Worm (Caenorhabditis elegans) whole organism, young adult: ENCODE results near the gene vha-14.
A peak's percentile ranks its signal among the peaks of the same experiment; 100 is the strongest.

ENCODE experiments used
- B0261.1 ChIP-seq: sonication (generic microtip); optimal IDR thresholded peaks from 2 replicates; lab custom pipeline; 2016; ENCODE audit warnings: mild to moderate bottlenecking, missing genetic modification characterization, moderate library complexity, missing compliant biosample characterization
- F22D6.2 ChIP-seq: sonication (generic microtip); optimal IDR thresholded peaks from 2 replicates; lab custom pipeline; 2016; ENCODE audit warnings: mild to moderate bottlenecking, missing genetic modification characterization, missing compliant biosample characterization
- F57A8.1 ChIP-seq: fragments of 200-800 bp; sonication (Bioruptor generic); optimal IDR thresholded peaks from 2 replicates; lab custom pipeline; 2018; ENCODE audit warnings: mild to moderate bottlenecking, missing genetic modification characterization, moderate library complexity, missing compliant biosample characterization
- F57C9.4 ChIP-seq: sonication (generic microtip); optimal IDR thresholded peaks from 2 replicates; lab custom pipeline; 2017; ENCODE audit warnings: mild to moderate bottlenecking, missing genetic modification characterization, missing compliant biosample characterization
- K12H6.12 ChIP-seq: fragments of 200-800 bp; sonication (Bioruptor generic); optimal IDR thresholded peaks from 2 replicates; lab custom pipeline; 2018; ENCODE audit warnings: mild to moderate bottlenecking, missing genetic modification characterization, missing compliant biosample characterization
- T07F8.4 ChIP-seq: sonication (generic microtip); optimal IDR thresholded peaks from 2 replicates; lab custom pipeline; 2016; ENCODE audit warnings: mild to moderate bottlenecking, missing genetic modification characterization, moderate library complexity, missing compliant biosample characterization
- Y79H2A.3 ChIP-seq: fragments of 200-800 bp; sonication (Bioruptor generic); conservative IDR thresholded peaks from 2 replicates; pipeline ENCODE4 v1.3.6; 2022; ENCODE audit warnings: missing genetic modification reagents, missing genetic modification characterization, missing compliant biosample characterization
- ZK185.1 ChIP-seq: sonication (generic microtip); optimal IDR thresholded peaks from 2 replicates; lab custom pipeline; 2016; ENCODE audit warnings: mild to moderate bottlenecking, missing genetic modification characterization, missing compliant biosample characterization; ENCODE audit not compliant: poor library complexity, severe bottlenecking
- ama-1 ChIP-seq, 3 experiments: fragments of 150-350 bp in 1 of 3; sonication (generic microtip) in 2 of 3; optimal IDR thresholded peaks; 2 replicates each; lab custom pipeline; 2014 to 2018; ENCODE audit warnings: missing biosample characterization in 2 of 3, missing genetic modification characterization in 2 of 3, missing genetic modification reagents in 2 of 3
- attf-5 ChIP-seq: fragments of 200-800 bp; sonication (Bioruptor generic); optimal IDR thresholded peaks from 2 replicates; lab custom pipeline; 2018; ENCODE audit warnings: mild to moderate bottlenecking, missing genetic modification characterization, missing compliant biosample characterization
- attf-6 ChIP-seq: fragments of 200-800 bp; sonication (Bioruptor generic); IDR thresholded peaks from 2 replicates; pipeline ENCODE4 v1.3.6; 2022; ENCODE audit warnings: missing genetic modification reagents, missing genetic modification characterization, missing compliant biosample characterization
- bed-1 ChIP-seq: fragments of 200-800 bp; sonication (Bioruptor generic); IDR thresholded peaks from 2 replicates; pipeline ENCODE4 v1.3.6; 2022; ENCODE audit warnings: missing genetic modification reagents, missing genetic modification characterization, missing compliant biosample characterization
- bed-2 ChIP-seq: fragments of 200-800 bp; sonication (Bioruptor generic); IDR thresholded peaks from 2 replicates; pipeline ENCODE4 v1.3.6; 2022; ENCODE audit warnings: missing genetic modification reagents, missing genetic modification characterization, missing compliant biosample characterization
- ccch-3 ChIP-seq: fragments of 200-800 bp; sonication (Bioruptor generic); optimal IDR thresholded peaks from 2 replicates; lab custom pipeline; 2018; ENCODE audit warnings: mild to moderate bottlenecking, missing genetic modification characterization, missing compliant biosample characterization
- cebp-1 ChIP-seq, 2 experiments: fragments of 200-800 bp in 1 of 2; sonication (Bioruptor generic) in 1 of 2; sonication (generic microtip) in 1 of 2; IDR thresholded peaks in 1 of 2; optimal IDR thresholded peaks in 1 of 2; 2 replicates each; pipeline versions ENCODE4 v1.3.6 to Lab custom; 2017 to 2022; ENCODE audit warnings: missing compliant biosample characterization in 2 of 2, missing genetic modification characterization in 2 of 2, mild to moderate bottlenecking in 1 of 2, missing genetic modification reagents in 1 of 2, moderate library complexity in 1 of 2
- ceh-27 ChIP-seq: fragments of 200-800 bp; sonication (Bioruptor generic); optimal IDR thresholded peaks from 2 replicates; lab custom pipeline; 2018; ENCODE audit warnings: mild to moderate bottlenecking, missing genetic modification characterization, moderate library complexity, missing compliant biosample characterization
- chd-7 ChIP-seq: sonication (generic microtip); optimal IDR thresholded peaks from 2 replicates; lab custom pipeline; 2016; ENCODE audit warnings: mild to moderate bottlenecking, missing genetic modification characterization, moderate library complexity, missing compliant biosample characterization
- efl-1 ChIP-seq: fragments of 150-350 bp; optimal IDR thresholded peaks from 2 replicates; lab custom pipeline; 2014; ENCODE audit warnings: missing biosample characterization, missing genetic modification reagents, missing genetic modification characterization
- egl-44 ChIP-seq: fragments of 200-800 bp; sonication (Bioruptor generic); IDR thresholded peaks from 2 replicates; pipeline ENCODE4 v1.3.6; 2022; ENCODE audit warnings: missing genetic modification reagents, missing genetic modification characterization, missing compliant biosample characterization
- ekl-4 ChIP-seq: fragments of 200-800 bp; sonication (Bioruptor generic); IDR thresholded peaks from 2 replicates; pipeline ENCODE4 v1.3.6; 2022; ENCODE audit warnings: missing genetic modification reagents, missing genetic modification characterization, missing compliant biosample characterization
- ets-4 ChIP-seq: fragments of 200-800 bp; sonication (Bioruptor generic); optimal IDR thresholded peaks from 2 replicates; lab custom pipeline; 2018; ENCODE audit warnings: mild to moderate bottlenecking, missing genetic modification characterization, missing compliant biosample characterization
- him-1 ChIP-seq: sonication (generic microtip); optimal IDR thresholded peaks from 2 replicates; lab custom pipeline; 2016; ENCODE audit warnings: missing genotype, missing genetic modification reagents, missing genetic modification characterization, missing compliant biosample characterization
- hlh-26 ChIP-seq: fragments of 200-800 bp; sonication (Bioruptor generic); conservative IDR thresholded peaks from 2 replicates; pipeline ENCODE4 v1.3.6; 2022; ENCODE audit warnings: missing genetic modification reagents, missing genetic modification characterization, missing compliant biosample characterization
- lag-1 ChIP-seq: fragments of 200-800 bp; sonication (Bioruptor generic); IDR thresholded peaks from 2 replicates; pipeline ENCODE4 v1.3.6; 2022; ENCODE audit warnings: missing genetic modification reagents, missing genetic modification characterization, missing compliant biosample characterization
- let-526 ChIP-seq: fragments of 200-800 bp; sonication (Bioruptor generic); IDR thresholded peaks from 2 replicates; pipeline ENCODE4 v1.3.6; 2022; ENCODE audit warnings: missing genetic modification reagents, missing genetic modification characterization, missing compliant biosample characterization
- lin-26 ChIP-seq: fragments of 200-800 bp; sonication (Bioruptor generic); IDR thresholded peaks from 2 replicates; pipeline ENCODE4 v1.3.6; 2022; ENCODE audit warnings: missing genetic modification reagents, missing genetic modification characterization, missing compliant biosample characterization
- lin-35 ChIP-seq, 3 experiments: fragments of 150-350 bp in 2 of 3; sonication (generic microtip) in 1 of 3; optimal IDR thresholded peaks; 2 replicates each; lab custom pipeline; 2014 to 2018; ENCODE audit warnings: missing biosample characterization in 3 of 3, missing genetic modification characterization in 3 of 3, missing genetic modification reagents in 3 of 3
- lin-40 ChIP-seq: sonication (generic microtip); optimal IDR thresholded peaks from 2 replicates; lab custom pipeline; 2016; ENCODE audit warnings: missing genetic modification characterization, mild to moderate bottlenecking, missing compliant biosample characterization, missing genotype, missing genetic modification reagents
- lir-1 ChIP-seq: fragments of 200-800 bp; sonication (Bioruptor generic); conservative IDR thresholded peaks from 2 replicates; pipeline ENCODE4 v1.3.6; 2022; ENCODE audit warnings: missing genetic modification reagents, missing genetic modification characterization, missing compliant biosample characterization
- lsl-1 ChIP-seq: fragments of 200-800 bp; sonication (Bioruptor generic); optimal IDR thresholded peaks from 2 replicates; lab custom pipeline; 2018; ENCODE audit warnings: mild to moderate bottlenecking, missing genetic modification characterization, moderate library complexity, missing compliant biosample characterization
- lsy-27 ChIP-seq: sonication (generic microtip); optimal IDR thresholded peaks from 2 replicates; lab custom pipeline; 2017; ENCODE audit warnings: missing genetic modification characterization, mild to moderate bottlenecking, missing compliant biosample characterization, antibody characterized with exemption, missing genotype, borderline replicate concordance; ENCODE audit not compliant: insufficient read depth
- madf-10 ChIP-seq: sonication (generic microtip); optimal IDR thresholded peaks from 2 replicates; lab custom pipeline; 2016; ENCODE audit warnings: mild to moderate bottlenecking, missing genetic modification characterization, missing compliant biosample characterization
- mcd-1 ChIP-seq: fragments of 200-800 bp; sonication (Bioruptor generic); IDR thresholded peaks from 2 replicates; pipeline ENCODE4 v1.3.6; 2022; ENCODE audit warnings: missing genetic modification reagents, missing genetic modification characterization, missing compliant biosample characterization
- mes-4 ChIP-seq: sonication (generic microtip); optimal IDR thresholded peaks from 2 replicates; lab custom pipeline; 2016; ENCODE audit warnings: missing genotype, missing genetic modification characterization, missing compliant biosample characterization
- nhr-120 ChIP-seq: fragments of 200-800 bp; sonication (Bioruptor generic); IDR thresholded peaks from 2 replicates; pipeline ENCODE4 v1.3.6; 2022; ENCODE audit warnings: missing genetic modification characterization, missing compliant biosample characterization
- pbrm-1 ChIP-seq: fragments of 200-800 bp; sonication (Bioruptor generic); IDR thresholded peaks from 2 replicates; pipeline ENCODE4 v1.3.6; 2022; ENCODE audit warnings: missing genetic modification reagents, missing genetic modification characterization, missing compliant biosample characterization
- pha-4 ChIP-seq: fragments of 150-350 bp; sonication (generic microtip); optimal IDR thresholded peaks from 2 replicates; lab custom pipeline; 2014; ENCODE audit warnings: missing biosample characterization, missing genetic modification reagents, missing genetic modification characterization
- rcor-1 ChIP-seq: fragments of 200-800 bp; sonication (Bioruptor generic); IDR thresholded peaks from 2 replicates; pipeline ENCODE4 v1.3.6; 2022; ENCODE audit warnings: missing genetic modification reagents, missing genetic modification characterization, missing compliant biosample characterization
- snpc-1.1 ChIP-seq: sonication (generic microtip); optimal IDR thresholded peaks from 2 replicates; lab custom pipeline; 2017; ENCODE audit warnings: missing genetic modification characterization, mild to moderate bottlenecking, missing compliant biosample characterization, antibody characterized with exemption, moderate library complexity, missing genotype, missing genetic modification reagents; ENCODE audit not compliant: insufficient read depth
- snpc-3.4 ChIP-seq: sonication (generic microtip); optimal IDR thresholded peaks from 2 replicates; lab custom pipeline; 2017; ENCODE audit warnings: missing genetic modification characterization, mild to moderate bottlenecking, missing compliant biosample characterization, antibody characterized with exemption, moderate library complexity, missing genotype, missing genetic modification reagents
- somi-1 ChIP-seq: fragments of 200-800 bp; sonication (Bioruptor generic); optimal IDR thresholded peaks from 2 replicates; lab custom pipeline; 2018; ENCODE audit warnings: mild to moderate bottlenecking, missing genetic modification characterization, missing compliant biosample characterization
- unc-62 ChIP-seq: fragments of 150-350 bp; optimal IDR thresholded peaks from 2 replicates; lab custom pipeline; 2014; ENCODE audit warnings: missing biosample characterization, missing genetic modification reagents, missing genetic modification characterization
- zfh-2 ChIP-seq: fragments of 200-800 bp; sonication (Bioruptor generic); conservative IDR thresholded peaks from 2 replicates; pipeline ENCODE4 v1.3.6; 2022; ENCODE audit warnings: missing genetic modification reagents, missing genetic modification characterization, missing compliant biosample characterization
- ztf-25 ChIP-seq: fragments of 200-800 bp; sonication (Bioruptor generic); IDR thresholded peaks from 2 replicates; pipeline ENCODE4 v1.3.6; 2022; ENCODE audit warnings: missing genetic modification reagents, missing genetic modification characterization, missing compliant biosample characterization
- ztf-3 ChIP-seq: fragments of 200-800 bp; sonication (Bioruptor generic); optimal IDR thresholded peaks from 2 replicates; lab custom pipeline; 2018; ENCODE audit warnings: mild to moderate bottlenecking, missing genetic modification characterization, missing compliant biosample characterization
- ztf-6 ChIP-seq: fragments of 200-800 bp; sonication (Bioruptor generic); IDR thresholded peaks from 2 replicates; pipeline ENCODE4 v1.3.6; 2022; ENCODE audit warnings: missing genetic modification reagents, missing genetic modification characterization, missing compliant biosample characterization

Gene vha-14

DNA sequence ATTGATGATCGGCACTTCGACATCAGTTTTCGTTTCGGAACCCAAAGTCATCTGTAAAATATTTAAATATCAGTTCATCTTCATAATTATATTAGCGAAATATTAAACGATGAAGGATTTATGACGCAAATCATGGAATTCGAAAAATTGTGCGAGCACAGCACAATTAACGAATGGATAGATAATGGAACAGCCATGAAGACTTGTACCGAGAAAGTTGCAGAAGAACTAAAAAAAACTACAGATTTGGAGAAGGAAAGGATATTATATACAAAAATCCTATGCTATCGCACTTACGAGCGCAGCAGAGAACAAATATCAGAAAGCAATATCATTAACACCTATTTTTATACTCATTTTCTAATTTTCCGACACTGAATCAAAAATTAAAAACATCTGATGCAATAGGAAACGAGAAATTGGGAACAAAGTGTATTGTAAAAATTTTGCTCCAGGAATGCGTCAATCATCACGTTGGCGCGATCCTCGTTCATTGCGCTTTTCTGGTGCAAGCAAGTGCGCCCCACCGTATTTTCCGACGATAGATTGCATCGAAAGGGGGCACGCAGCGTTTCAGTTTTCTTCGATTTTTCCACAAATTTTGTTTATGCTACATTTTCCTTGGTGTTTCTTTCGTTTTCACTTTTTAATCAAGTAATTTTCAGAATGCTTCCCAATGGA lies 13.7 kb downstream of the vha-14 start, which contains the start of the genes clu-1 and prp-40 (continued):
- TF ChIP-seq ets-4 (GFP tag; lab: Kevin White, UChicago) (no peak), pha-4 (tag; lab: Kevin White, UChicago) (no peak), hlh-26 (no peak), unc-62 (GFP tag; lab: Kevin White, UChicago) (no peak), ZK185.1 (tag; lab: Kevin White, UChicago) (peak; percentile 69), ztf-6 (GFP tag; lab: Robert Waterston, UW) (no peak), F57A8.1 (GFP tag; lab: Kevin White, UChicago) (no peak), egl-44 (GFP tag; lab: Robert Waterston, UW) (no peak), K12H6.12 (tag; lab: Kevin White, UChicago) (peak; percentile 70), bed-2 (GFP tag; lab: Robert Waterston, UW) (no peak), F22D6.2 (no peak), cebp-1 (GFP tag; IDR thresholded peaks at IDR 0.05; lab: Robert Waterston, UW) (no peak), cebp-1 (tag; optimal IDR thresholded peaks at IDR 0.05; lab: Kevin White, UChicago) (peak; percentile 78), Y79H2A.3 (GFP tag; lab: Robert Waterston, UW) (no peak), pbrm-1 (GFP tag; lab: Robert Waterston, UW) (peak; percentile 87), rcor-1 (GFP tag; lab: Robert Waterston, UW) (peak; percentile 70), snpc-3.4 (tag; lab: Kevin White, UChicago) (no peak), lin-35 (GFP tag; optimal IDR thresholded peaks at IDR 0.05; lab: Kevin White, UChicago) (peak in 2 of 3 experiments; percentile 28 to 83), zfh-2 (GFP tag; lab: Robert Waterston, UW) (no peak; the same call in 1 of the 2 replicates), ceh-27 (peak; percentile 85), ccch-3 (GFP tag; lab: Kevin White, UChicago) (no peak), lsl-1 (GFP tag; lab: Kevin White, UChicago) (peak; percentile 72), F57C9.4 (tag; lab: Kevin White, UChicago) (no peak), chd-7 (tag; lab: Kevin White, UChicago) (no peak), attf-5 (GFP tag; lab: Kevin White, UChicago) (peak; percentile 94), lir-1 (GFP tag; lab: Robert Waterston, UW) (no peak; the same call in 1 of the 2 replicates), ztf-25 (no peak), mcd-1 (GFP tag; lab: Robert Waterston, UW) (peak; percentile 95), lin-26 (GFP tag; lab: Robert Waterston, UW) (no peak), nhr-120 (no peak), attf-6 (GFP tag; lab: Robert Waterston, UW) (no peak), lsy-27 (tag; lab: Kevin White, UChicago) (no peak), B0261.1 (tag; lab: Kevin White, UChicago) (no peak), bed-1 (GFP tag; lab: Robert Waterston, UW) (no peak), ztf-3 (GFP tag; lab: Kevin White, UChicago) (no peak), snpc-1.1 (tag; lab: Kevin White, UChicago) (peak; percentile 3), ama-1 (optimal IDR thresholded peaks at IDR 0.05; lab: Kevin White, UChicago) (no peak), ama-1 (GFP tag; optimal IDR thresholded peaks at IDR 0.05; lab: Kevin White, UChicago) (no peak), him-1 (peak; percentile 27), T07F8.4 (tag; lab: Kevin White, UChicago) (no peak), lin-40 (tag; lab: Kevin White, UChicago) (peak; percentile 85), let-526 (GFP tag; lab: Robert Waterston, UW) (no peak), efl-1 (GFP tag; lab: Kevin White, UChicago) (peak; percentile 54), lag-1 (GFP tag; lab: Robert Waterston, UW) (no peak), madf-10 (tag; lab: Kevin White, UChicago) (peak; percentile 23), mes-4 (tag; lab: Kevin White, UChicago) (no peak), somi-1 (GFP tag; lab: Kevin White, UChicago) (no peak), ekl-4 (peak; percentile 85)
